Worm (Caenorhabditis elegans): ENCODE results near the gene ceh-36.

- no peak for TF ChIP-seq C34F6.9 (tag; optimal IDR thresholded peaks at IDR 0.05)
- TF ChIP-seq zag-1 (tag; optimal IDR thresholded peaks at IDR 0.05), result no peak
- TF ChIP-seq nhr-10 (tag; optimal IDR thresholded peaks at IDR 0.05), result no peak
- no peak for TF ChIP-seq R02D3.7 (tag; optimal IDR thresholded peaks at IDR 0.05)
- TF ChIP-seq lsy-2 (tag; optimal IDR thresholded peaks at IDR 0.05), result no peak
- no peak for TF ChIP-seq ZK546.5 (tag; optimal IDR thresholded peaks at IDR 0.05)
- TF ChIP-seq nhr-77 (tag; optimal IDR thresholded peaks at IDR 0.05), result no peak
- TF ChIP-seq mdl-1 (tag; optimal IDR thresholded peaks at IDR 0.05), result no peak
- TF ChIP-seq mab-5 (tag; optimal IDR thresholded peaks at IDR 0.05), result no peak
- TF ChIP-seq nhr-25 (tag; optimal IDR thresholded peaks at IDR 0.05), result no peak
These were observed 6.2 kb downstream of the ceh-36 start, which contains the start of gene C37E2.3 for ce11 chrX:14180151-14180550.
